Worm (Caenorhabditis elegans) whole organism, L2 larva: ENCODE data around the gene acdh-12.
A peak's percentile ranks its signal among the peaks of the same experiment; 100 is the strongest.

Experiments used
- C34F6.9 ChIP-seq: fragments of 150-350 bp; optimal IDR thresholded peaks from 2 replicates; lab custom pipeline; 2014; ENCODE audit warnings: missing biosample characterization, missing genetic modification characterization
- F13H6.1 ChIP-seq: sonication (generic microtip); optimal IDR thresholded peaks from 2 replicates; lab custom pipeline; 2016; ENCODE audit warnings: missing genetic modification characterization, missing compliant biosample characterization
- R02D3.7 ChIP-seq: fragments of 150-350 bp; optimal IDR thresholded peaks from 2 replicates; lab custom pipeline; 2014; ENCODE audit warnings: missing biosample characterization, missing genetic modification characterization
- ZK546.5 ChIP-seq: sonication (generic microtip); optimal IDR thresholded peaks from 2 replicates; lab custom pipeline; 2017; ENCODE audit warnings: missing biosample characterization, missing genetic modification characterization
- ama-1 ChIP-seq: fragments of 150-350 bp; optimal IDR thresholded peaks from 2 replicates; lab custom pipeline; 2018; ENCODE audit warnings: inconsistent platforms
- blmp-1 ChIP-seq: sonication (generic microtip); optimal IDR thresholded peaks from 2 replicates; lab custom pipeline; 2017; ENCODE audit warnings: missing genetic modification characterization, mild to moderate bottlenecking, missing compliant biosample characterization, antibody characterized with exemption, moderate library complexity; ENCODE audit not compliant: insufficient read depth
- ceh-82 ChIP-seq: fragments of 150-350 bp; optimal IDR thresholded peaks from 2 replicates; lab custom pipeline; 2014; ENCODE audit warnings: missing biosample characterization, missing genetic modification characterization
- crh-2 ChIP-seq: sonication (generic microtip); optimal IDR thresholded peaks from 2 replicates; lab custom pipeline; 2017; ENCODE audit warnings: missing biosample characterization, missing genetic modification characterization
- dmd-4 ChIP-seq: sonication (generic microtip); optimal IDR thresholded peaks from 2 replicates; lab custom pipeline; 2017; ENCODE audit warnings: missing biosample characterization, missing genetic modification characterization
- egl-27 ChIP-seq: sonication (generic microtip); optimal IDR thresholded peaks from 3 replicates; lab custom pipeline; 2017; ENCODE audit warnings: missing biosample characterization, missing genetic modification reagents, missing genetic modification characterization
- elt-1 ChIP-seq: fragments of 150-350 bp; optimal IDR thresholded peaks from 2 replicates; lab custom pipeline; 2014; ENCODE audit warnings: missing biosample characterization, missing genetic modification characterization
- elt-3 ChIP-seq: sonication (generic microtip); optimal IDR thresholded peaks from 2 replicates; lab custom pipeline; 2017; ENCODE audit warnings: missing biosample characterization, missing genetic modification characterization
- fos-1 ChIP-seq: fragments of 150-350 bp; optimal IDR thresholded peaks from 2 replicates; lab custom pipeline; 2014; ENCODE audit warnings: missing biosample characterization, missing genetic modification characterization
- lin-11 ChIP-seq: fragments of 150-350 bp; sonication (generic microtip); optimal IDR thresholded peaks from 2 replicates; lab custom pipeline; 2014; ENCODE audit warnings: missing biosample characterization, missing genetic modification characterization, inconsistent platforms, mixed read lengths
- lin-13 ChIP-seq: fragments of 150-350 bp; optimal IDR thresholded peaks from 2 replicates; lab custom pipeline; 2014; ENCODE audit warnings: missing biosample characterization, missing genetic modification reagents, missing genetic modification characterization
- lin-39 ChIP-seq: fragments of 150-350 bp; optimal IDR thresholded peaks from 2 replicates; lab custom pipeline; 2014; ENCODE audit warnings: missing biosample characterization, missing genetic modification reagents, missing genetic modification characterization
- lsy-2 ChIP-seq, 2 experiments: fragments of 150-350 bp in 1 of 2; sonication (generic microtip) in 1 of 2; optimal IDR thresholded peaks; 2 replicates each; lab custom pipeline; 2014 to 2017; ENCODE audit warnings: missing biosample characterization in 2 of 2, missing genetic modification characterization in 2 of 2
- mab-5 ChIP-seq: fragments of 150-350 bp; optimal IDR thresholded peaks from 2 replicates; lab custom pipeline; 2014; ENCODE audit warnings: missing biosample characterization, missing genetic modification characterization
- mdl-1 ChIP-seq, 2 experiments: fragments of 150-350 bp in 1 of 2; sonication (generic microtip) in 1 of 2; optimal IDR thresholded peaks; 2 replicates each; lab custom pipeline; 2017; ENCODE audit warnings: missing biosample characterization in 2 of 2, missing genetic modification characterization in 2 of 2
- nhr-10 ChIP-seq: sonication (generic microtip); optimal IDR thresholded peaks from 2 replicates; lab custom pipeline; 2017; ENCODE audit warnings: missing biosample characterization, missing genetic modification characterization
- nhr-11 ChIP-seq: fragments of 150-350 bp; optimal IDR thresholded peaks from 2 replicates; lab custom pipeline; 2014; ENCODE audit warnings: missing biosample characterization, missing genetic modification characterization
- nhr-12 ChIP-seq: fragments of 150-350 bp; optimal IDR thresholded peaks from 2 replicates; lab custom pipeline; 2014; ENCODE audit warnings: missing biosample characterization, missing genetic modification characterization
- nhr-21 ChIP-seq: fragments of 150-350 bp; optimal IDR thresholded peaks from 2 replicates; lab custom pipeline; 2014; ENCODE audit warnings: missing biosample characterization, missing genetic modification characterization
- nhr-237 ChIP-seq: fragments of 150-350 bp; optimal IDR thresholded peaks from 2 replicates; lab custom pipeline; 2014; ENCODE audit warnings: missing biosample characterization, missing genetic modification characterization
- nhr-25 ChIP-seq: fragments of 150-350 bp; sonication (generic microtip); optimal IDR thresholded peaks from 3 replicates; lab custom pipeline; 2014; ENCODE audit warnings: missing biosample characterization, missing genetic modification characterization
- nhr-6 ChIP-seq: fragments of 150-350 bp; optimal IDR thresholded peaks from 2 replicates; lab custom pipeline; 2014; ENCODE audit warnings: missing biosample characterization, missing genetic modification characterization
- nhr-77 ChIP-seq: fragments of 150-350 bp; optimal IDR thresholded peaks from 2 replicates; lab custom pipeline; 2014; ENCODE audit warnings: missing biosample characterization, missing genetic modification characterization
- peb-1 ChIP-seq: fragments of 150-350 bp; optimal IDR thresholded peaks from 2 replicates; lab custom pipeline; 2014; ENCODE audit warnings: missing biosample characterization, missing genetic modification characterization
- sma-3 ChIP-seq: sonication (generic microtip); optimal IDR thresholded peaks from 2 replicates; lab custom pipeline; 2016; ENCODE audit warnings: missing genetic modification reagents, missing genetic modification characterization, missing compliant biosample characterization
- snpc-4 ChIP-seq: fragments of 150-350 bp; optimal IDR thresholded peaks from 2 replicates; lab custom pipeline; 2014; ENCODE audit warnings: missing biosample characterization, missing genetic modification characterization
- unc-39 ChIP-seq: fragments of 150-350 bp; optimal IDR thresholded peaks from 2 replicates; lab custom pipeline; 2014; ENCODE audit warnings: missing biosample characterization, missing genetic modification characterization
- unc-55 ChIP-seq: fragments of 150-350 bp; sonication (generic microtip); optimal IDR thresholded peaks from 3 replicates; lab custom pipeline; 2014; ENCODE audit warnings: missing biosample characterization, missing genetic modification reagents, missing genetic modification characterization
- zag-1 ChIP-seq: fragments of 150-350 bp; optimal IDR thresholded peaks from 2 replicates; lab custom pipeline; 2014; ENCODE audit warnings: missing biosample characterization, missing genetic modification characterization
- ztf-11 ChIP-seq: sonication (generic microtip); optimal IDR thresholded peaks from 2 replicates; lab custom pipeline; 2017; ENCODE audit warnings: missing biosample characterization, missing genetic modification characterization

The acdh-12 gene

ce11 chrII:7217047-7217446 is 21.6 kb upstream of the acdh-12 start, which contains the start of gene E04F6.10:
TSS of gene E04F6.10 (minus strand) at chrII:7217147.
- TF ChIP-seq nhr-21 (tag; lab: Kevin White, UChicago) (no peak), nhr-10 (tag; lab: Kevin White, UChicago) (no peak), lin-13 (GFP tag; lab: Kevin White, UChicago) (no peak), ceh-82 (tag; lab: Kevin White, UChicago) (no peak), nhr-12 (tag; lab: Kevin White, UChicago) (no peak), blmp-1 (no peak), mdl-1 (tag; optimal IDR thresholded peaks at IDR 0.05; lab: Kevin White, UChicago) (no peak), crh-2 (no peak), dmd-4 (tag; lab: Kevin White, UChicago) (no peak)
- TF ChIP-seq, all 48 proteins: peak for 0

DNA sequence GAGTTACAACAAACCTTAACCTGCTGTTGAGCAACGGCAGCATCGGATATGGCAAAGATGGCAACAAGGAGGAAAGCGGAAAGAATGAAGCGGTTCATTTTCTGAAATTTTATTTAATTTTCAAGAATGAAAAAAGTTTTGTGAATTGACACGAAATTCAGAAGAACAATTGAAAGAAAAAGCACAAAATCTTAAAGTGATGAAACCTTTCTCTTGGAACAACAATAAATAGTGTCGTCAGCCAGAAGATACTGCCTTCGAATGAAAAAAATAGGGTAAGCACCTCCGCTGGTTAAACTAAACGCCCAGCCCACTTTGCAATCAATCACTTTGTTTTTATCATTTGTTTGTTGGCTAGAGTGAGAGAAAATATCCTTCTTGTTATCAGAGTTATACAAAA is 16.6 kb upstream of the acdh-12 start, which contains the start of gene E04F6.9:
E04F6.9 (minus strand) TSS at position 101 of the 400 bp plus-strand sequence.
- TF ChIP-seq lsy-2 (tag; optimal IDR thresholded peaks at IDR 0.05; lab: Kevin White, UChicago) (no peak), unc-55 (no peak), mab-5 (tag; lab: Kevin White, UChicago) (no peak), ZK546.5 (tag; lab: Kevin White, UChicago) (no peak), R02D3.7 (tag; lab: Kevin White, UChicago) (no peak), nhr-11 (tag; lab: Kevin White, UChicago) (no peak)

ce11 chrII:7211280-7211679 is 15.8 kb upstream of the acdh-12 start, which contains the start of gene E04F6.8:
TSS of gene E04F6.8 (minus strand) at chrII:7211380.
- TF ChIP-seq lsy-2 (tag; optimal IDR thresholded peaks at IDR 0.05; lab: Kevin White, UChicago), result peak in 1 of 2 experiments; percentile 36
- no peak for TF ChIP-seq F13H6.1 (tag; lab: Kevin White, UChicago)

DNA sequence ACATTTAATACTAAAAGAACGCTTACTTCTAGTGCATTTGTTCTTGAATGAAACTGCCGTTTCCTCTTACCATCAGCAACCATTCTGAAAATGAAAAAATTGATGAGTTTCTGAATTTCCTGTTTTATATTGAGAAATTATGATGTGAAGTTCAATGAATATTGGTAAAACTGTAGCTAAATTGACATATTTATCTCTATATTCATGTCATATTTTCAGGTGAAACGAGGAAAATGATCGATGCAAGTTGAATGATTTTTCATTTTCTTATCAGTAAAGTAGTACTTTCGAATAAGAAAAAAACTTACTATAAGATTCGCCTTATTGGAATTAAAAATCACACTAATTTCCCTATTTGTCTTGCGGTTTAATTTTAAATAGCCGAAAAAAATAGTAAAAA is 14.7 kb upstream of the acdh-12 start, which contains the start of gene E04F6.15:
E04F6.15 (minus strand) TSS at position 101 of the 400 bp plus-strand sequence.
- TF ChIP-seq unc-55, result no peak
- no peak for TF ChIP-seq nhr-25 (tag; lab: Kevin White, UChicago)
- no peak for TF ChIP-seq R02D3.7 (tag; lab: Kevin White, UChicago)
- TF ChIP-seq elt-3 (tag; lab: Kevin White, UChicago), result no peak
- no peak for TF ChIP-seq nhr-77 (tag; lab: Kevin White, UChicago)
- no peak for TF ChIP-seq egl-27 (tag; lab: Kevin White, UChicago)
- TF ChIP-seq lin-11 (tag; lab: Kevin White, UChicago), result no peak
- no peak for TF ChIP-seq lin-13 (GFP tag; lab: Kevin White, UChicago)
- no peak for TF ChIP-seq elt-1 (tag; lab: Kevin White, UChicago)
- no peak for TF ChIP-seq C34F6.9
- TF ChIP-seq nhr-11 (tag; lab: Kevin White, UChicago), result no peak
- TF ChIP-seq nhr-12 (tag; lab: Kevin White, UChicago), result no peak
- TF ChIP-seq fos-1, result no peak
- TF ChIP-seq snpc-4 (tag; lab: Kevin White, UChicago), result no peak

DNA sequence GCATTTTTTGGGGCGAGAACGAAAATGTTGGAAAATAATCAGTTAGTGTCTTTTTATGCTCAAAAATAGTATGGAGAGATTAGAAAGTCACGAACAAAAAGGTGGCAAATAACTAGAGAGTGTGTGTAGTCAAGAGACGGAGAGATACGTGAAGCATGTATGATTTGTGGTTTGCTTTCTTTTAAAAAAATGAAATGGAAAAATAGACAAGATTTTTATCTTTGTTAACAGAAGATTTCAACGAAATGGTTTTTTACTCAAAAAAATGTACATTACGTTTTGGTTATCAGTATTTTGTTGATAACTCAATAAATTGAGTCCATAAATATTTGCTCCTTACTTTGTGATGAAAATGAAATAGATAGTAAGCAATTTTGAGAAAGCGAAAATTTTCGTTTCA is 12.7 kb upstream of the acdh-12 start, which contains the start of gene dhs-7:
dhs-7 (minus strand) TSS at position 277 of the 400 bp plus-strand sequence.
- TF ChIP-seq blmp-1 (no peak), snpc-4 (tag; lab: Kevin White, UChicago) (no peak)

DNA sequence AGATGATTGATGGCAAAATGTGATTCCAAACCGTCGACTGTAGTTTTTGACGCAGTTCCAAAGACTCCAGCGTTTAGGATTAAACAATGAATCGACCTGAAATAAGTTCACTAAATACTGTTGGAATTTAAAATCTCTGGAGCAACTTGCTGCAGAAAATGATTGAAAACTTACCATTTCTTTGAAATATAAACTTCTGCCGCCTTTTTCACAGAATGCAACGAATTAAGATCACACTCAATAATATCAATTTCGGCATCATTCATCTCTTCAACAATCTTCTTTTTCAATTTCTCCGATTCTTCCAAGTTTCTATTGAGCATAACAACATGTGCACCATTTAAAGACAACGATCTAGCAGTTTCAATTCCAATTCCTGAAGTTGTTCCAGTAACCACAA is 12.2 kb upstream of the acdh-12 start:
- no peak for TF ChIP-seq C34F6.9
- TF ChIP-seq elt-3 (tag; lab: Kevin White, UChicago), result no peak
- TF ChIP-seq nhr-6 (tag; lab: Kevin White, UChicago), result no peak
- TF ChIP-seq lin-39 (tag; lab: Kevin White, UChicago), result no peak
- TF ChIP-seq ZK546.5 (tag; lab: Kevin White, UChicago), result no peak
- TF ChIP-seq ztf-11, result no peak
- no peak for TF ChIP-seq zag-1 (tag; lab: Kevin White, UChicago)
- TF ChIP-seq nhr-11 (tag; lab: Kevin White, UChicago), result no peak
- TF ChIP-seq nhr-237 (tag; lab: Kevin White, UChicago), result no peak
- no peak for TF ChIP-seq sma-3 (GFP tag; lab: Kevin White, UChicago)
- no peak for TF ChIP-seq unc-55
- no peak for TF ChIP-seq peb-1
- TF ChIP-seq unc-39 (tag; lab: Kevin White, UChicago), result no peak
- TF ChIP-seq ama-1 (lab: Kevin White, UChicago), result no peak
- TF ChIP-seq lin-13 (GFP tag; lab: Kevin White, UChicago), result no peak
- TF ChIP-seq mdl-1 (tag; optimal IDR thresholded peaks at IDR 0.05; lab: Kevin White, UChicago), result no peak
- TF ChIP-seq nhr-21 (tag; lab: Kevin White, UChicago), result no peak
